Fruit fly (Drosophila melanogaster): ENCODE measurements around the gene CG12883.

The CG12883 gene

dm6 chr3R:27700229-27700573 is 21.1 kb downstream of the CG12883 start, which contains the start of gene btz:
TSS of gene btz (plus strand) at chr3R:27700361.
- TF ChIP-seq Elba2 (GFP tag; optimal IDR thresholded peaks at IDR 0.05) (peak; percentile 83), dmrt99B (tag; optimal IDR thresholded peaks at IDR 0.05) (no peak), kah (GFP tag; optimal IDR thresholded peaks at IDR 0.05) (no peak), en (GFP tag; optimal IDR thresholded peaks at IDR 0.05) (no peak), CG14050 (GFP tag; IDR thresholded peaks at IDR 0.05) (no peak), CG17186 (GFP tag; optimal IDR thresholded peaks at IDR 0.05) (peak; percentile 7), trh (GFP tag; optimal IDR thresholded peaks at IDR 0.05) (no peak), tna (GFP tag; IDR thresholded peaks at IDR 0.05; ENCODE audit: partially characterized antibody) (no peak), Pdp1 (GFP tag; optimal IDR thresholded peaks at IDR 0.05) (peak in 1 of 2 experiments; percentile 8), TFAM (GFP tag; optimal IDR thresholded peaks at IDR 0.05) (no peak), Dek (tag; optimal IDR thresholded peaks at IDR 0.05) (no peak), chif (GFP tag; optimal IDR thresholded peaks at IDR 0.05) (no peak), croc (GFP tag; conservative IDR thresholded peaks at IDR 0.05) (no peak), CG2116 (GFP tag; optimal IDR thresholded peaks at IDR 0.05) (peak; percentile 61), CG11504 (tag; optimal IDR thresholded peaks at IDR 0.05) (no peak), HmgZ (tag; optimal IDR thresholded peaks at IDR 0.05) (peak; percentile 18), CG17802 (tag; optimal IDR thresholded peaks at IDR 0.05) (no peak), CG13624 (GFP tag; optimal IDR thresholded peaks at IDR 0.05) (no peak), CG8478 (optimal IDR thresholded peaks at IDR 0.05) (no peak), CG1792 (GFP tag; optimal IDR thresholded peaks at IDR 0.05) (no peak), Hand (GFP tag; optimal IDR thresholded peaks at IDR 0.05) (no peak), sug (tag; optimal IDR thresholded peaks at IDR 0.05) (no peak), sima (GFP tag; optimal IDR thresholded peaks at IDR 0.05) (no peak), Abd-B (GFP tag; optimal IDR thresholded peaks at IDR 0.05) (peak; percentile 2), Tbp (GFP tag; optimal IDR thresholded peaks at IDR 0.05) (no peak), Dp (GFP tag; optimal IDR thresholded peaks at IDR 0.05) (peak; percentile 21), CG17328 (GFP tag; IDR thresholded peaks at IDR 0.05) (no peak), sqz (GFP tag; optimal IDR thresholded peaks at IDR 0.05) (no peak), Xrp1 (GFP tag; IDR thresholded peaks at IDR 0.05) (no peak), unc-4 (GFP tag; IDR thresholded peaks at IDR 0.05; ENCODE audit: partially characterized antibody) (no peak), Max (GFP tag; optimal IDR thresholded peaks at IDR 0.05) (peak; percentile 27), CG4707 (GFP tag; optimal IDR thresholded peaks at IDR 0.05) (no peak), CG8765 (GFP tag; IDR thresholded peaks at IDR 0.05) (no peak), CG7357 (GFP tag; IDR thresholded peaks at IDR 0.05) (no peak), CG10979 (tag; optimal IDR thresholded peaks at IDR 0.05) (no peak), NFAT (GFP tag; IDR thresholded peaks at IDR 0.05) (no peak), Kr (GFP tag; optimal IDR thresholded peaks at IDR 0.05) (no peak), CG11093 (GFP tag; IDR thresholded peaks at IDR 0.05) (no peak), CG18476 (GFP tag; optimal IDR thresholded peaks at IDR 0.05) (no peak), Ravus (GFP tag; IDR thresholded peaks at IDR 0.05) (no peak), ssp (GFP tag; IDR thresholded peaks at IDR 0.05) (no peak), Doc2 (GFP tag; IDR thresholded peaks at IDR 0.05) (no peak), Mrtf (GFP tag; IDR thresholded peaks at IDR 0.05) (no peak), CG15514 (GFP tag; optimal IDR thresholded peaks at IDR 0.05) (peak; percentile 82), Ets65A (GFP tag) (no peak), CG3847 (GFP tag; IDR thresholded peaks at IDR 0.05) (0 out of 2 replicates have a peak, but pooled peaks have one; percentile 30), h (optimal IDR thresholded peaks at IDR 0.05) (no peak), CG15011 (GFP tag; optimal IDR thresholded peaks at IDR 0.05) (no peak), CG14710 (tag; optimal IDR thresholded peaks at IDR 0.05) (peak; percentile 49), emc (GFP tag; optimal IDR thresholded peaks at IDR 0.05) (no peak), MBD-R2 (GFP tag; IDR thresholded peaks at IDR 0.05) (peak; percentile 64; the same call in 1 of the 2 replicates), CHES-1-like (GFP tag; optimal IDR thresholded peaks at IDR 0.05) (no peak), CG2678 (tag; optimal IDR thresholded peaks at IDR 0.05) (no peak)

Data from whole organism, embryonic.